Fruit fly (Drosophila melanogaster) whole organism, wandering third instar larva: ENCODE data around the gene Rai1.

Experiments used
- CG32264 ChIP-seq: fragments of 200-800 bp; sonication (Bioruptor generic); optimal IDR thresholded peaks from 2 replicates; lab custom pipeline; 2016; ENCODE audit warnings: missing biosample characterization, missing genetic modification characterization
- CG9705 ChIP-seq: fragments of 200-800 bp; sonication (Bioruptor generic); optimal IDR thresholded peaks from 2 replicates; lab custom pipeline; 2018; ENCODE audit warnings: missing biosample characterization, mild to moderate bottlenecking, missing genetic modification characterization
- CrebA ChIP-seq: fragments of 200-800 bp; sonication (Bioruptor generic); optimal IDR thresholded peaks from 2 replicates; lab custom pipeline; 2016; ENCODE audit warnings: missing biosample characterization, mild to moderate bottlenecking, missing genetic modification characterization, borderline replicate concordance
- Dfd ChIP-seq: fragments of >200 bp; optimal IDR thresholded peaks from 2 replicates; lab custom pipeline; 2017; ENCODE audit warnings: missing biosample characterization, missing genetic modification characterization
- Dif ChIP-seq: fragments of 200-275, 200-300 bp; sonication (Bioruptor generic); optimal IDR thresholded peaks from 2 replicates; lab custom pipeline; 2018; ENCODE audit warnings: missing biosample characterization, missing genetic modification characterization; ENCODE audit not compliant: partially characterized antibody
- GATAd ChIP-seq: sonication (Bioruptor generic); optimal IDR thresholded peaks from 2 replicates; lab custom pipeline; 2016; ENCODE audit warnings: missing biosample characterization, missing genetic modification characterization
- Hnf4 ChIP-seq: fragments of 200-800 bp; sonication (Bioruptor generic); optimal IDR thresholded peaks from 2 replicates; lab custom pipeline; 2016; ENCODE audit warnings: missing biosample characterization, mild to moderate bottlenecking, missing genetic modification characterization
- Hr78 ChIP-seq: fragments of >200 bp; optimal IDR thresholded peaks from 2 replicates; lab custom pipeline; 2017; ENCODE audit warnings: missing biosample characterization, missing genetic modification characterization
- Hr83 ChIP-seq: fragments of 200-300 bp; sonication (Bioruptor generic); optimal IDR thresholded peaks from 2 replicates; lab custom pipeline; 2016; ENCODE audit warnings: missing biosample characterization, mild to moderate bottlenecking, missing genetic modification characterization, moderate library complexity; ENCODE audit not compliant: poor library complexity, severe bottlenecking
- Jra ChIP-seq: sonication (Bioruptor generic); optimal IDR thresholded peaks from 2 replicates; lab custom pipeline; 2016; ENCODE audit warnings: missing biosample characterization, missing genetic modification characterization
- Mio ChIP-seq: sonication (Bioruptor generic); optimal IDR thresholded peaks from 2 replicates; lab custom pipeline; 2016; ENCODE audit warnings: missing biosample characterization, missing genetic modification characterization
- Myc ChIP-seq: fragments of >200 bp; optimal IDR thresholded peaks from 2 replicates; lab custom pipeline; 2017
- N ChIP-seq: fragments of >200 bp; optimal IDR thresholded peaks from 2 replicates; lab custom pipeline; 2018; ENCODE audit warnings: missing biosample characterization, missing external identifiers, missing genetic modification characterization
- OdsH ChIP-seq: fragments of 200-800 bp; sonication (Bioruptor generic); optimal IDR thresholded peaks from 2 replicates; lab custom pipeline; 2016; ENCODE audit warnings: missing biosample characterization, mild to moderate bottlenecking, missing genetic modification characterization
- Rel ChIP-seq, 2 experiments: fragments of 200-800 bp; sonication (Bioruptor generic) in 1 of 2; optimal IDR thresholded peaks; 2 replicates in 1 of 2; 3 replicates in 1 of 2; lab custom pipeline; 2016 to 2019; ENCODE audit warnings: mild to moderate bottlenecking in 2 of 2, missing biosample characterization in 2 of 2, missing genetic modification characterization in 2 of 2, moderate library complexity in 1 of 2
- Sp1 ChIP-seq: fragments of 200-800 bp; sonication (Bioruptor generic); optimal IDR thresholded peaks from 3 replicates; lab custom pipeline; 2019; ENCODE audit warnings: missing biosample characterization, mild to moderate bottlenecking, missing genetic modification characterization, moderate library complexity
- Vsx2 ChIP-seq: fragments of 200-300, 225-300 bp; sonication (Bioruptor generic); optimal IDR thresholded peaks from 2 replicates; lab custom pipeline; 2018; ENCODE audit warnings: missing biosample characterization, missing genetic modification characterization; ENCODE audit not compliant: partially characterized antibody
- brk ChIP-seq: fragments of 200-800 bp; sonication (Bioruptor generic); optimal IDR thresholded peaks from 2 replicates; lab custom pipeline; 2016; ENCODE audit warnings: missing biosample characterization, mild to moderate bottlenecking, missing genetic modification characterization
- dsf ChIP-seq: sonication (Bioruptor generic); optimal IDR thresholded peaks from 2 replicates; lab custom pipeline; 2016; ENCODE audit warnings: missing biosample characterization, missing genetic modification characterization, borderline replicate concordance
- ey ChIP-seq: fragments of 200-800 bp; sonication (Bioruptor generic); optimal IDR thresholded peaks from 2 replicates; lab custom pipeline; 2016; ENCODE audit warnings: missing biosample characterization, missing genetic modification characterization
- foxo ChIP-seq, 2 experiments: fragments of 200-800 bp; sonication (Bioruptor generic); optimal IDR thresholded peaks; 2 replicates in 1 of 2; 3 replicates in 1 of 2; lab custom pipeline; 2016 to 2017; ENCODE audit warnings: missing biosample characterization in 2 of 2, missing genetic modification characterization in 2 of 2
- fru ChIP-seq: fragments of 200-800 bp; sonication (Bioruptor generic); optimal IDR thresholded peaks from 3 replicates; lab custom pipeline; 2016; ENCODE audit warnings: missing biosample characterization, mild to moderate bottlenecking, missing genetic modification characterization
- h ChIP-seq: fragments of 200-800 bp; sonication (Bioruptor generic); optimal IDR thresholded peaks from 3 replicates; lab custom pipeline; 2016; ENCODE audit warnings: missing biosample characterization, mild to moderate bottlenecking, missing genetic modification characterization
- jim ChIP-seq: fragments of 175-275, 200-325 bp; sonication (Bioruptor generic); optimal IDR thresholded peaks from 2 replicates; lab custom pipeline; 2016; ENCODE audit warnings: missing biosample characterization, mild to moderate bottlenecking, missing genetic modification characterization
- lola ChIP-seq: fragments of >200 bp; optimal IDR thresholded peaks from 2 replicates; lab custom pipeline; 2017; ENCODE audit warnings: missing biosample characterization, missing genetic modification characterization
- pan ChIP-seq: fragments of >200 bp; optimal IDR thresholded peaks from 2 replicates; lab custom pipeline; 2017
- psq ChIP-seq: fragments of 200-800 bp; sonication (Bioruptor generic); optimal IDR thresholded peaks from 3 replicates; lab custom pipeline; 2017; ENCODE audit warnings: missing biosample characterization, mild to moderate bottlenecking, missing genetic modification characterization, moderate library complexity
- rgr ChIP-seq: fragments of 200-800 bp; sonication (Bioruptor generic); optimal IDR thresholded peaks from 3 replicates; lab custom pipeline; 2016; ENCODE audit warnings: missing biosample characterization, mild to moderate bottlenecking, missing genetic modification characterization
- sv ChIP-seq: fragments of 200-800 bp; sonication (Bioruptor generic); optimal IDR thresholded peaks from 3 replicates; lab custom pipeline; 2016; ENCODE audit warnings: missing biosample characterization, missing genetic modification characterization
- usp ChIP-seq: fragments of >200 bp; optimal IDR thresholded peaks from 2 replicates; lab custom pipeline; 2017; ENCODE audit warnings: missing biosample characterization, missing genetic modification characterization

The Rai1 gene

DNA sequence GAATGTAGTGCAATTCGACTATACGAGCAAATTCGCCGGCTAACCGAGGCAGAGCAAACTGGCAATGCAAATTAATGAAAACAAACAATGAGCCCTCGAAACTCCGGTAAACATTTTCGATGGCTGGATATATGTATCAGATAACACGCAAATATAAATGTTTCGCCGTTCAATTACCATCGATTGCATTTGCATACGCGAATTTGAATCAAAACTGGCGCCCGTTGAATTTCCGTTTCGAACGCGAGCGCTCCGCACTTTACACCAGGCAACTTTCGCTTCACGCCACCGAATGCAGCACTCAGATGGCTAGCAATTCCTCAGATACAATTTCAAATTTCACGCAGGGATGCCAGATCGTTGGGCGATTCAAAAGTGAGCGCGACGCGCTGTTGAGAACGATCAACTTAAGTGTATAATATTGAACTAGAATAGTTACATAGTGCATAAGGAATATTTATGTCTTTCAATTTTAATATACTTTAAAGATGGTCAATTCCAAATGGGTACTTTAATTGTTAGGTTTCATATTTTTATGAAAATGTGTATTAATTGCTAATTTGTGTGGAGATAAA, 19.9 kb downstream of the Rai1 start, which contains the start of gene if:
Gene if (minus strand): TSS at position 294 of the 575 bp plus-strand sequence.
- no peak for TF ChIP-seq Hr78 (GFP tag; lab: Kevin White, UChicago)
- TF ChIP-seq CG32264, result no peak
- no peak for TF ChIP-seq Vsx2 (GFP tag; lab: Kevin White, UChicago)
- TF ChIP-seq Myc (lab: Kevin White, UChicago), result no peak
- TF ChIP-seq pan, result no peak
- no peak for TF ChIP-seq usp
- no peak for TF ChIP-seq Hnf4 (GFP tag; lab: Kevin White, UChicago)
- no peak for TF ChIP-seq Hr83 (GFP tag; lab: Kevin White, UChicago)
- no peak for TF ChIP-seq dsf (GFP tag; lab: Kevin White, UChicago)
- no peak for TF ChIP-seq Mio (GFP tag; lab: Kevin White, UChicago)
- TF ChIP-seq sv (GFP tag; lab: Kevin White, UChicago), result no peak
- TF ChIP-seq Sp1, result no peak
- no peak for TF ChIP-seq Dif (GFP tag; lab: Kevin White, UChicago)
- no peak for TF ChIP-seq rgr (GFP tag; lab: Kevin White, UChicago)
- no peak for TF ChIP-seq OdsH (GFP tag; lab: Kevin White, UChicago)
- no peak for TF ChIP-seq Rel (GFP tag; optimal IDR thresholded peaks at IDR 0.05; lab: Kevin White, UChicago)
- TF ChIP-seq Rel (tag; optimal IDR thresholded peaks at IDR 0.05; lab: Kevin White, UChicago), result no peak
- TF ChIP-seq CrebA (GFP tag; lab: Kevin White, UChicago), result no peak
- no peak for TF ChIP-seq jim (GFP tag; lab: Kevin White, UChicago)
- TF ChIP-seq, all 38 proteins: peak for 0

DNA sequence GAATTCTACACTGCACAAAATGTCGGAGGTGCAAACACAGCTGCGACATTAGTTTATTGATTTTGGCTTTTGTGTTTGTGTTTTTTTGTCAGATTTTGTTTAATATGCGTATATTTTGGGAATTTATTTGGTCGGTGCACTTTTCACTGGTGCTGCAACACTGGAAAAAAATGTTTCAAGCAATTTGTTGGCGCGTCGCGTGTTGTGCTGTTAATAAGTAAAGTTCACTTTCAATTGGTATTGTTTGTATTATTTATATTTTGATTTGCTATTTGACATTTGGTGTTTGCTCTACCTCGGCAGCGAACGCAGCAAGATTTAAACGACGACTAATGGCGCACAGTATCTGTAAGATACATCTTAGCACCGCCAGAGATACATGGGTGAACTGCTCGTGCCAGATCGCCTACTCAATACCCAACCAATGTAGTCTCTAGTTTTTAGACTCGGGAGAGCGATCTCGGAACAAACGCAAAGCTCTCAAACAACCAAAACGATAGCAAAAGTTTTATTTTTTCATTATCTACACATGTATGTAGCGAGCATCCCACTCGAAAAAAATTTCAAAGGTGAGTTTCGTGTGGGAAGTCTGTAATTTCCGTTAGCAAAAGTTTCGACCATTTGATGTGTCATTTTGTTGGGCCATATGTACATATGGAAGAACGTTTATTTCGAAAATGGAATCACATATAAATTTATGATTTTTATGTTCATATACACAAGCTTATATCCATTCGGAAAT, 20.8 kb downstream of the Rai1 start:
- TF ChIP-seq CG9705 (GFP tag; lab: Kevin White, UChicago) (no peak), N (GFP tag; lab: Kevin White, UChicago) (no peak), ey (peak; percentile 4), h (GFP tag; lab: Kevin White, UChicago) (peak; percentile 13), Dfd (no peak), foxo (GFP tag; optimal IDR thresholded peaks at IDR 0.05; lab: Kevin White, UChicago) (peak in 1 of 2 experiments; percentile 13), sv (GFP tag; lab: Kevin White, UChicago) (peak; percentile 8), OdsH (GFP tag; lab: Kevin White, UChicago) (peak; percentile 0), fru (GFP tag; lab: Kevin White, UChicago) (peak; percentile 4), rgr (GFP tag; lab: Kevin White, UChicago) (peak; percentile 20), dsf (GFP tag; lab: Kevin White, UChicago) (no peak)

DNA sequence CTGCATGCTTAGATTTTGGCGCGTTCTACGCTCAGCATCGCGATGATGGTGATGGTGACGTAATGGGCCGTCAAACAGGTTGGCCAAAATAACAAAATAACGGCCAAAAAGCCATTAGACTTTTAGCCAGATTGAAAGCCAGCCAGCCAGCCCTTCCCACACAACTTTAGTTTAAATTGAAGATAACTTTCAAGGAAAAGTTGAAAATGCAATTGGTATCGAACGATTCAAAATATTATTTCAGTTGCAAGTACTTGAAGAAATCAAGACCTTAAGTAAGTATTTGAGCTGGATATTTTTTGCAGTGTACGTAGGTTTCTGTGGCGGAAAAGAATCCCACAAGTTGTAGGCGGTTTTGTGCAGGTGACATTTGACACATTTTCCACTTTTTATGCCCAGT, 22.1 kb downstream of the Rai1 start:
- TF ChIP-seq Hr83 (GFP tag; lab: Kevin White, UChicago) (no peak), foxo (GFP tag; optimal IDR thresholded peaks at IDR 0.05; lab: Kevin White, UChicago) (peak in 1 of 2 experiments; percentile 1), psq (no peak), Jra (no peak), lola (GFP tag; lab: Kevin White, UChicago) (no peak), Hnf4 (GFP tag; lab: Kevin White, UChicago) (no peak), pan (no peak), rgr (GFP tag; lab: Kevin White, UChicago) (peak; percentile 4), CG9705 (GFP tag; lab: Kevin White, UChicago) (no peak), Sp1 (no peak), CG32264 (no peak), brk (no peak), GATAd (GFP tag; lab: Kevin White, UChicago) (no peak), Mio (GFP tag; lab: Kevin White, UChicago) (no peak), ey (no peak)

DNA sequence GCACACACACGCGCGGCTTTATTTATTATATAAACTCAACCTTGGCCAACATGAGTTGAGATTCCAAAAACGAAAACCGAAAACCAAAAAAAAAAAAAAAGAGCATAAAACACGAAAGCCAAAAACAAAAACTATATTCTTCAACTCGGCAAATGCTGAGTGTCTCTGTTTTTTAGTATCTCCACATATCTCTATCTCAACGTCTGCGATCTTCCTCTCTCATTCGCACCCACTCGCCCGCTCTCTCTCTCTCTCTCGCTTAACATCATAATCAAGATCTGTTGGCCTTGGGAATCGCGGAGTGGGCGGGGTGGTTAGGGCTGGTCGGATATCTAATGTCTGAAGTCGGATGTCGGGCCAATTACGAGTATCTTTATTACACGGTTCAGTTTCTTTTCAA, 22.9 kb downstream of the Rai1 start:
- TF ChIP-seq brk, result no peak
